Worm (Caenorhabditis elegans) whole organism, L4 larva: ENCODE measurements around the gene F53H2.1.

ENCODE experiments used
- F37D6.2 ChIP-seq: sonication (generic microtip); optimal IDR thresholded peaks from 2 replicates; lab custom pipeline; 2016; ENCODE audit warnings: mild to moderate bottlenecking, missing genetic modification characterization, missing compliant biosample characterization
- R02D3.7 ChIP-seq: fragments of 150-350 bp; sonication (generic microtip); optimal IDR thresholded peaks from 3 replicates; lab custom pipeline; 2014; ENCODE audit warnings: missing biosample characterization, missing genetic modification characterization
- T20F7.1 ChIP-seq: fragments of 200-800 bp; sonication (Bioruptor generic); optimal IDR thresholded peaks from 2 replicates; lab custom pipeline; 2018; ENCODE audit warnings: mild to moderate bottlenecking, missing genetic modification characterization, missing compliant biosample characterization
- Y105C5A.15 ChIP-seq: fragments of 200-800 bp; sonication (Bioruptor generic); IDR thresholded peaks from 2 replicates; pipeline ENCODE4 v1.3.6; 2022; ENCODE audit warnings: missing genetic modification characterization, missing compliant biosample characterization
- Y48G9A.11 ChIP-seq: fragments of 200-800 bp; sonication (Bioruptor generic); IDR thresholded peaks from 2 replicates; pipeline ENCODE4 v1.3.6; 2022; ENCODE audit warnings: missing genetic modification reagents, missing genetic modification characterization, missing compliant biosample characterization
- ZK337.2 ChIP-seq: fragments of 200-800 bp; sonication (Bioruptor generic); IDR thresholded peaks from 2 replicates; pipeline ENCODE4 v1.3.6; 2022; ENCODE audit warnings: missing genetic modification reagents, missing genetic modification characterization, missing compliant biosample characterization
- aly-2 ChIP-seq: sonication (generic microtip); optimal IDR thresholded peaks from 2 replicates; lab custom pipeline; 2018; ENCODE audit warnings: missing biosample characterization, missing genetic modification characterization
- ama-1 ChIP-seq: fragments of 150-350 bp; optimal IDR thresholded peaks from 2 replicates; lab custom pipeline; 2014; ENCODE audit warnings: inconsistent platforms, mixed read lengths
- ceh-32 ChIP-seq: sonication (generic microtip); optimal IDR thresholded peaks from 2 replicates; lab custom pipeline; 2016; ENCODE audit warnings: mild to moderate bottlenecking, missing genetic modification characterization, missing compliant biosample characterization; ENCODE audit not compliant: poor library complexity
- ceh-82 ChIP-seq: sonication (generic microtip); optimal IDR thresholded peaks from 2 replicates; lab custom pipeline; 2017; ENCODE audit warnings: missing biosample characterization, missing genetic modification characterization
- cey-2 ChIP-seq: sonication (generic microtip); optimal IDR thresholded peaks from 3 replicates; lab custom pipeline; 2017; ENCODE audit warnings: missing genetic modification characterization, mild to moderate bottlenecking, missing compliant biosample characterization, antibody characterized with exemption, borderline replicate concordance; ENCODE audit not compliant: insufficient read depth
- ctbp-1 ChIP-seq: fragments of 200-800 bp; sonication (Bioruptor generic); IDR thresholded peaks from 2 replicates; pipeline ENCODE4 v1.3.6; 2022; ENCODE audit warnings: missing genetic modification reagents, missing genetic modification characterization, missing compliant biosample characterization
- dmd-9 ChIP-seq: fragments of 200-800 bp; sonication (Bioruptor generic); IDR thresholded peaks from 2 replicates; pipeline ENCODE4 v1.3.6; 2022; ENCODE audit warnings: missing genetic modification reagents, missing genetic modification characterization, missing compliant biosample characterization
- duxl-1 ChIP-seq: sonication (generic microtip); optimal IDR thresholded peaks from 2 replicates; lab custom pipeline; 2016; ENCODE audit warnings: mild to moderate bottlenecking, missing genetic modification characterization, moderate library complexity, missing compliant biosample characterization; ENCODE audit not compliant: poor library complexity
- dve-1 ChIP-seq: sonication (generic microtip); optimal IDR thresholded peaks from 2 replicates; lab custom pipeline; 2017; ENCODE audit warnings: antibody characterized with exemption, mild to moderate bottlenecking, missing genetic modification characterization, missing compliant biosample characterization; ENCODE audit not compliant: insufficient read depth
- egl-43 ChIP-seq: fragments of 200-800 bp; sonication (Bioruptor generic); IDR thresholded peaks from 2 replicates; pipeline ENCODE4 v1.3.6; 2022; ENCODE audit warnings: missing genetic modification reagents, missing genetic modification characterization, missing compliant biosample characterization
- fos-1 ChIP-seq: fragments of 150-350 bp; optimal IDR thresholded peaks from 2 replicates; lab custom pipeline; 2014; ENCODE audit warnings: missing biosample characterization, missing genetic modification characterization
- hlh-11 ChIP-seq: fragments of 200-800 bp; sonication (Bioruptor generic); optimal IDR thresholded peaks from 2 replicates; lab custom pipeline; 2018; ENCODE audit warnings: mild to moderate bottlenecking, missing genetic modification characterization, missing compliant biosample characterization
- hmg-1.1 ChIP-seq: fragments of 200-800 bp; sonication (Bioruptor generic); IDR thresholded peaks from 2 replicates; pipeline ENCODE4 v1.3.6; 2022; ENCODE audit warnings: missing genetic modification reagents, missing genetic modification characterization, missing compliant biosample characterization
- jun-1 ChIP-seq: fragments of 150-350 bp; optimal IDR thresholded peaks from 2 replicates; lab custom pipeline; 2014; ENCODE audit warnings: missing biosample characterization, missing genetic modification reagents, missing genetic modification characterization
- lim-7 ChIP-seq: fragments of 200-800 bp; sonication (Bioruptor generic); IDR thresholded peaks from 2 replicates; pipeline ENCODE4 v1.3.6; 2022; ENCODE audit warnings: missing genetic modification characterization, missing compliant biosample characterization
- lin-13 ChIP-seq: fragments of 150-350 bp; optimal IDR thresholded peaks from 2 replicates; lab custom pipeline; 2014; ENCODE audit warnings: missing biosample characterization, missing genetic modification reagents, missing genetic modification characterization
- lin-29 ChIP-seq: fragments of 200-800 bp; sonication (Bioruptor generic); IDR thresholded peaks from 2 replicates; pipeline ENCODE4 v1.3.6; 2022; ENCODE audit warnings: missing genetic modification reagents, missing genetic modification characterization, missing compliant biosample characterization
- lin-38 ChIP-seq: fragments of 200-800 bp; sonication (Bioruptor generic); IDR thresholded peaks from 2 replicates; pipeline ENCODE4 v1.3.6; 2022; ENCODE audit warnings: missing genetic modification reagents, missing genetic modification characterization, missing compliant biosample characterization
- mdt-29 ChIP-seq: fragments of 200-800 bp; sonication (Bioruptor generic); IDR thresholded peaks from 2 replicates; pipeline ENCODE4 v1.3.6; 2022; ENCODE audit warnings: missing genetic modification reagents, missing genetic modification characterization, missing compliant biosample characterization
- mep-1 ChIP-seq: fragments of 150-350 bp; sonication (generic microtip); optimal IDR thresholded peaks from 3 replicates; lab custom pipeline; 2014; ENCODE audit warnings: missing biosample characterization, missing genetic modification characterization
- mxl-2 ChIP-seq: fragments of 200-800 bp; sonication (Bioruptor generic); conservative IDR thresholded peaks from 2 replicates; pipeline ENCODE4 v1.3.6; 2022; ENCODE audit warnings: missing genetic modification reagents, missing genetic modification characterization, missing compliant biosample characterization
- mxl-3 ChIP-seq: fragments of 200-800 bp; sonication (Bioruptor generic); optimal IDR thresholded peaks from 2 replicates; lab custom pipeline; 2018; ENCODE audit warnings: mild to moderate bottlenecking, missing genetic modification characterization, missing compliant biosample characterization
- nhr-10 ChIP-seq: fragments of 150-350 bp; optimal IDR thresholded peaks from 2 replicates; lab custom pipeline; 2014; ENCODE audit warnings: missing biosample characterization, missing genetic modification characterization
- nhr-111 ChIP-seq: fragments of 200-800 bp; sonication (Bioruptor generic); optimal IDR thresholded peaks from 2 replicates; lab custom pipeline; 2018; ENCODE audit warnings: mild to moderate bottlenecking, missing genetic modification characterization, missing compliant biosample characterization
- nhr-237 ChIP-seq: sonication (generic microtip); optimal IDR thresholded peaks from 2 replicates; lab custom pipeline; 2017; ENCODE audit warnings: missing biosample characterization, missing genetic modification characterization
- nhr-28 ChIP-seq: fragments of 150-350 bp; optimal IDR thresholded peaks from 2 replicates; lab custom pipeline; 2014; ENCODE audit warnings: missing biosample characterization, missing genetic modification characterization
- nhr-48 ChIP-seq: sonication (generic microtip); optimal IDR thresholded peaks from 2 replicates; lab custom pipeline; 2016; ENCODE audit warnings: mild to moderate bottlenecking, missing genetic modification characterization, missing compliant biosample characterization
- nhr-77 ChIP-seq: fragments of 150-350 bp; optimal IDR thresholded peaks from 2 replicates; lab custom pipeline; 2014; ENCODE audit warnings: missing biosample characterization, missing genetic modification characterization
- php-3 ChIP-seq: fragments of 200-800 bp; sonication (Bioruptor generic); IDR thresholded peaks from 2 replicates; pipeline ENCODE4 v1.3.6; 2022; ENCODE audit warnings: missing genetic modification reagents, missing genetic modification characterization, missing compliant biosample characterization
- skn-1 ChIP-seq: fragments of 150-350 bp; optimal IDR thresholded peaks from 2 replicates; lab custom pipeline; 2014; ENCODE audit warnings: missing biosample characterization, missing genetic modification characterization
- spr-1 ChIP-seq: sonication (generic microtip); optimal IDR thresholded peaks from 2 replicates; lab custom pipeline; 2016; ENCODE audit warnings: mild to moderate bottlenecking, missing genetic modification characterization, missing compliant biosample characterization
- tag-97 ChIP-seq: fragments of 200-800 bp; sonication (Bioruptor generic); IDR thresholded peaks from 2 replicates; pipeline ENCODE4 v1.3.6; 2022; ENCODE audit warnings: missing genetic modification characterization, missing compliant biosample characterization
- tra-1 ChIP-seq: fragments of 200-800 bp; sonication (Bioruptor generic); IDR thresholded peaks from 2 replicates; pipeline ENCODE4 v1.3.6; 2022; ENCODE audit warnings: missing genetic modification reagents, missing genetic modification characterization, missing compliant biosample characterization
- unc-62 ChIP-seq, 3 experiments: fragments of 150-350 bp in 1 of 3; sonication (generic microtip); optimal IDR thresholded peaks in 2 of 3; peaks in 1 of 3; 1 replicate in 1 of 3; 2 replicates in 2 of 3; lab custom pipeline; 2014 to 2017; ENCODE audit warnings: missing biosample characterization in 3 of 3, missing genetic modification characterization in 3 of 3, missing genetic modification reagents in 3 of 3, missing genotype in 1 of 3
- zip-11 ChIP-seq: fragments of 200-800 bp; sonication (Bioruptor generic); IDR thresholded peaks from 2 replicates; pipeline ENCODE4 v1.3.6; 2022; ENCODE audit warnings: missing genetic modification characterization, missing compliant biosample characterization

The F53H2.1 gene

ce11 chrV:20410285-20410684 is 22.8 kb downstream of the F53H2.1 start:
- TF ChIP-seq hlh-11 (tag; lab: Kevin White, UChicago) = peak; percentile 2
- no peak for TF ChIP-seq hmg-1.1 (GFP tag; lab: Robert Waterston, UW)
- no peak for TF ChIP-seq mdt-29 (GFP tag; lab: Robert Waterston, UW)
- no peak for TF ChIP-seq mep-1 (tag; lab: Kevin White, UChicago)
- no peak for TF ChIP-seq dmd-9
- no peak for TF ChIP-seq ceh-82 (tag; lab: Kevin White, UChicago)
- TF ChIP-seq nhr-237 (tag; lab: Kevin White, UChicago) = no peak
- no peak for TF ChIP-seq cey-2
- TF ChIP-seq unc-62 (GFP tag; optimal IDR thresholded peaks at IDR 0.05 in 1 of 2; lab: Kevin White, UChicago) = peak in 1 of 2 experiments; percentile 41
- TF ChIP-seq unc-62 (tag; optimal IDR thresholded peaks at IDR 0.05; lab: Kevin White, UChicago) = no peak
- TF ChIP-seq zip-11 (GFP tag; lab: Robert Waterston, UW) = no peak
- peak; percentile 8 for TF ChIP-seq duxl-1 (tag; lab: Kevin White, UChicago)
- TF ChIP-seq ama-1 = no peak
- no peak for TF ChIP-seq Y105C5A.15 (GFP tag; lab: Robert Waterston, UW)
- no peak for TF ChIP-seq aly-2 (tag; lab: Kevin White, UChicago)
- no peak for TF ChIP-seq lim-7
- TF ChIP-seq R02D3.7 = no peak
- TF ChIP-seq fos-1 (tag; lab: Kevin White, UChicago) = no peak
- TF ChIP-seq dve-1 = peak; percentile 30
- TF ChIP-seq ceh-32 (tag; lab: Kevin White, UChicago) = no peak
- no peak for TF ChIP-seq Y48G9A.11 (GFP tag; lab: Robert Waterston, UW)
- no peak for TF ChIP-seq tag-97
- 0 out of 2 replicates have a peak, but pooled peaks have one; percentile 33 for TF ChIP-seq egl-43 (GFP tag; lab: Robert Waterston, UW)
- TF ChIP-seq php-3 = 0 out of 2 replicates have a peak, but pooled peaks have one; percentile 7
- peak; percentile 17 for TF ChIP-seq mxl-3 (GFP tag; lab: Kevin White, UChicago)
- TF ChIP-seq mxl-2 (GFP tag; lab: Robert Waterston, UW) = no peak
- TF ChIP-seq lin-13 (GFP tag; lab: Kevin White, UChicago) = no peak
- TF ChIP-seq spr-1 (tag; lab: Kevin White, UChicago) = no peak
- no peak for TF ChIP-seq nhr-48 (tag; lab: Kevin White, UChicago)
- TF ChIP-seq ctbp-1 (GFP tag; lab: Robert Waterston, UW) = no peak
- no peak for TF ChIP-seq nhr-77
- TF ChIP-seq tra-1 (GFP tag; lab: Robert Waterston, UW) = no peak
- no peak for TF ChIP-seq nhr-111 (GFP tag; lab: Kevin White, UChicago)
- no peak for TF ChIP-seq jun-1
- TF ChIP-seq nhr-28 (tag; lab: Kevin White, UChicago) = peak; percentile 5
- TF ChIP-seq lin-38 (GFP tag; lab: Robert Waterston, UW) = no peak
- TF ChIP-seq nhr-10 (tag; lab: Kevin White, UChicago) = no peak
- no peak for TF ChIP-seq T20F7.1 (GFP tag; lab: Kevin White, UChicago)
- TF ChIP-seq skn-1 (tag; lab: Kevin White, UChicago) = no peak

DNA sequence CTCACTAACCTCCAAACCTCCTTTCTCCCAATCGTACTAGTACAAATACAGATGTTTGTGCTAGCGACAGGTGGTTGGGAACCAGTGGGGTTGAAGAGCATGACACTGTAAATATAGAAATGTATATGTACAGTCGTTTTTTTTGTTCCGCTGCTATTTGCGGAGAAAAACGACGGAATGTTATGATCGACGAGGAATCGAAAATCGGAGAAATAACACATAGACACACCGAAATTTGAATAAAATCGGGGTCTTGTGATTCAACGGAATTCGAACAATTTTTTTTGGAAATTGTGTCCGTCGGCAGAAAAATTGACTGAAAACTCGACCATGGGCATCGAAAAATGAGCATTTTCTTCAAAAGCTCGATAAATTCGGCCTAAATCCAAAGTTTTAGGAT is 24.1 kb downstream of the F53H2.1 start, which contains the start of gene F53H2.3:
TSS of gene F53H2.3 (minus strand) at position 101 of the 400 bp plus-strand sequence.
- TF ChIP-seq egl-43 (GFP tag; lab: Robert Waterston, UW) (no peak), ZK337.2 (no peak), F37D6.2 (tag; lab: Kevin White, UChicago) (no peak), aly-2 (tag; lab: Kevin White, UChicago) (no peak), lin-29 (GFP tag; lab: Robert Waterston, UW) (no peak)
- TF ChIP-seq, all 104 proteins: peak for 0
